Worm (Caenorhabditis elegans): ENCODE results near the gene cest-1.1.

DNA sequence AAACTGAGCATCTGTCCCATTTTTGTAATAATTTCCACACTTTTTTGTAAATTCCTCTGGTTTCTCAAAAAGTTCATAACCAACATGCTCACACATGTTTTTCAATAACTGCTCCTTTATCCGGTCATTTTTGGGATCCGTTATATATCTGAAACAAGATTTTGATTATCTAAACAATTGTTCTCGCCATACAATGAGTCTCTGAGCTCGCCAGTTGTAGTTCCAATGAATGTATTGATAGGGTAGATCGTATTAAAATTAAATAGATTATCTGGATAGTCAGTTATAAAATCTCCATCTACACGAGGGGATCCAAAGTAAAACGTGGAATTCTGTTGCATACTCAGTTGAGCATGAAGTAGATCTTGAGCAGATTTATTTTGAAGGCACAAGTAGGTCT, 10.0 kb upstream of the cest-1.1 start:
- TF ChIP-seq W03F9.2 (tag; optimal IDR thresholded peaks at IDR 0.05) (no peak), him-1 (tag; optimal IDR thresholded peaks at IDR 0.05) (no peak)
